Fruit fly (Drosophila melanogaster) whole organism, embryonic: ENCODE measurements around the gene Rh5.

ENCODE experiments used
- Aef1 ChIP-seq: fragments of 200-800 bp; sonication (Bioruptor generic); IDR thresholded peaks from 3 replicates; pipeline ENCODE4 v1.3.6; 2022; ENCODE audit warnings: missing biosample characterization, missing genetic modification characterization
- CG1024 ChIP-seq: fragments of 200-800 bp; sonication (Bioruptor generic); IDR thresholded peaks from 2 replicates; pipeline ENCODE4 v1.3.6; 2022; ENCODE audit warnings: missing biosample characterization, missing genetic modification characterization
- CG10654 ChIP-seq: fragments of 200-800 bp; sonication (Bioruptor generic); optimal IDR thresholded peaks from 2 replicates; lab custom pipeline; 2016; ENCODE audit warnings: missing biosample characterization, missing genetic modification characterization
- CG13424 ChIP-seq: fragments of 200-800 bp; sonication (Bioruptor generic); optimal IDR thresholded peaks from 2 replicates; lab custom pipeline; 2019; ENCODE audit warnings: missing biosample characterization, mild to moderate bottlenecking, missing genetic modification characterization, moderate library complexity
- CG13624 ChIP-seq: fragments of 200-800 bp; sonication (Bioruptor generic); optimal IDR thresholded peaks from 2 replicates; lab custom pipeline; 2016; ENCODE audit warnings: missing biosample characterization, missing genetic modification characterization
- CG1647 ChIP-seq: fragments of 200-800 bp; sonication (Bioruptor generic); optimal IDR thresholded peaks from 3 replicates; lab custom pipeline; 2016; ENCODE audit warnings: missing biosample characterization, missing genetic modification characterization
- CG18619 ChIP-seq: fragments of 200-800 bp; sonication (Bioruptor generic); optimal IDR thresholded peaks from 3 replicates; lab custom pipeline; 2017; ENCODE audit warnings: missing biosample characterization, mild to moderate bottlenecking, missing genetic modification characterization
- CG2116 ChIP-seq: fragments of 200-800 bp; sonication (Bioruptor generic); optimal IDR thresholded peaks from 3 replicates; lab custom pipeline; 2018; ENCODE audit warnings: missing biosample characterization, mild to moderate bottlenecking, missing genetic modification characterization
- CG2129 ChIP-seq: fragments of 200-800 bp; sonication (Bioruptor generic); IDR thresholded peaks from 2 replicates; pipeline ENCODE4 v1.3.6; 2022; ENCODE audit warnings: missing biosample characterization, missing genetic modification characterization; ENCODE audit not compliant: partially characterized antibody
- CG4282 ChIP-seq: fragments of 200-800 bp; sonication (Bioruptor generic); optimal IDR thresholded peaks from 2 replicates; lab custom pipeline; 2016; ENCODE audit warnings: missing biosample characterization, missing genetic modification characterization
- CG4360 ChIP-seq: fragments of 200-800 bp; sonication (Bioruptor generic); IDR thresholded peaks from 2 replicates; pipeline ENCODE4 v1.3.6; 2022; ENCODE audit warnings: missing biosample characterization, missing genetic modification characterization
- CG6654 ChIP-seq: fragments of 200-800 bp; sonication (Bioruptor generic); optimal IDR thresholded peaks from 2 replicates; lab custom pipeline; 2017; ENCODE audit warnings: missing biosample characterization, mild to moderate bottlenecking, missing genetic modification characterization
- CG7928 ChIP-seq: fragments of 200-800 bp; sonication (Bioruptor generic); optimal IDR thresholded peaks from 2 replicates; lab custom pipeline; 2017; ENCODE audit warnings: missing biosample characterization, mild to moderate bottlenecking, missing genetic modification characterization
- CG8359 ChIP-seq: fragments of 200-800 bp; sonication (Bioruptor generic); optimal IDR thresholded peaks from 2 replicates; lab custom pipeline; 2017; ENCODE audit warnings: missing biosample characterization, mild to moderate bottlenecking, missing genetic modification characterization, borderline replicate concordance
- CHES-1-like ChIP-seq: fragments of 200-800 bp; sonication (Bioruptor generic); optimal IDR thresholded peaks from 2 replicates; lab custom pipeline; 2016; ENCODE audit warnings: missing biosample characterization, missing genetic modification characterization
- CkIIα-i1 ChIP-seq: fragments of 200-800 bp; sonication (Bioruptor generic); IDR thresholded peaks from 2 replicates; pipeline ENCODE4 v1.3.6; 2022; ENCODE audit warnings: missing biosample characterization, missing genetic modification characterization
- D ChIP-seq, 2 experiments: fragments of 200-800 bp in 1 of 2; fragments of >200 bp in 1 of 2; sonication (Bioruptor generic) in 1 of 2; optimal IDR thresholded peaks; 2 replicates in 1 of 2; 3 replicates in 1 of 2; lab custom pipeline; 2017; ENCODE audit warnings: mild to moderate bottlenecking in 1 of 2, missing biosample characterization in 1 of 2, missing genetic modification characterization in 1 of 2, missing genetic modification reagents in 1 of 2
- Dref ChIP-seq: fragments of 200-800 bp; sonication (Bioruptor generic); IDR thresholded peaks from 2 replicates; pipeline ENCODE4 v1.3.6; 2022; ENCODE audit warnings: missing biosample characterization, missing genetic modification characterization
- E2f1 ChIP-seq: fragments of 200-800 bp; sonication (Bioruptor generic); IDR thresholded peaks from 2 replicates; pipeline ENCODE4 v1.3.6; 2022; ENCODE audit warnings: missing biosample characterization, missing genetic modification characterization
- Fer1 ChIP-seq: fragments of 200-800 bp; sonication (Bioruptor generic); optimal IDR thresholded peaks from 2 replicates; lab custom pipeline; 2017; ENCODE audit warnings: missing biosample characterization, mild to moderate bottlenecking, missing genetic modification characterization
- HLHmδ ChIP-seq: fragments of 200-800 bp; sonication (Bioruptor generic); optimal IDR thresholded peaks from 2 replicates; lab custom pipeline; 2018; ENCODE audit warnings: missing biosample characterization, mild to moderate bottlenecking, missing genetic modification characterization, moderate library complexity
- Hr39 ChIP-seq: fragments of >200 bp; optimal IDR thresholded peaks from 2 replicates; lab custom pipeline; 2017
- Nf-YA ChIP-seq: fragments of 200-800 bp; sonication (Bioruptor generic); IDR thresholded peaks from 2 replicates; pipeline ENCODE4 v1.3.6; 2022; ENCODE audit warnings: missing biosample characterization, missing genetic modification characterization
- Nf-YB ChIP-seq: fragments of 200-800 bp; sonication (Bioruptor generic); optimal IDR thresholded peaks from 3 replicates; lab custom pipeline; 2019; ENCODE audit warnings: missing biosample characterization, mild to moderate bottlenecking, missing genetic modification characterization, moderate library complexity
- NfI ChIP-seq: fragments of 200-800 bp; sonication (Bioruptor generic); optimal IDR thresholded peaks from 3 replicates; lab custom pipeline; 2018; ENCODE audit warnings: missing biosample characterization, mild to moderate bottlenecking, missing genetic modification characterization, moderate library complexity
- Poxn ChIP-seq: fragments of 200-800 bp; sonication (Bioruptor generic); IDR thresholded peaks from 2 replicates; pipeline ENCODE4 v1.3.6; 2022; ENCODE audit warnings: missing biosample characterization, missing genetic modification characterization
- Stat92E ChIP-seq, 3 experiments: fragments of >200 bp in 2 of 3; fragments of 200-800 bp in 1 of 3; sonication (Bioruptor generic) in 1 of 3; optimal IDR thresholded peaks; 2 replicates each; lab custom pipeline; 2017 to 2019; ENCODE audit warnings: missing biosample characterization in 3 of 3, missing genetic modification characterization in 3 of 3, mild to moderate bottlenecking in 1 of 3, moderate library complexity in 1 of 3
- az2 ChIP-seq: fragments of 200-800 bp; sonication (Bioruptor generic); optimal IDR thresholded peaks from 3 replicates; lab custom pipeline; 2016; ENCODE audit warnings: missing biosample characterization, missing genetic modification characterization
- chm ChIP-seq: fragments of 200-800 bp; sonication (Bioruptor generic); IDR thresholded peaks from 2 replicates; pipeline ENCODE4 v1.3.6; 2022; ENCODE audit warnings: missing biosample characterization, missing genetic modification characterization
- fd64A ChIP-seq: fragments of 200-800 bp; sonication (Bioruptor generic); optimal IDR thresholded peaks from 3 replicates; lab custom pipeline; 2018; ENCODE audit warnings: missing biosample characterization, mild to moderate bottlenecking, missing genetic modification characterization
- grau ChIP-seq: fragments of 200-800 bp; optimal IDR thresholded peaks from 3 replicates; lab custom pipeline; 2019; ENCODE audit warnings: missing biosample characterization, mild to moderate bottlenecking, missing genetic modification characterization, moderate library complexity
- grn ChIP-seq: fragments of 200-800 bp; sonication (Bioruptor generic); optimal IDR thresholded peaks from 3 replicates; lab custom pipeline; 2017; ENCODE audit warnings: missing biosample characterization, missing genetic modification characterization
- gt ChIP-seq: fragments of 200-800 bp; sonication (Bioruptor generic); IDR thresholded peaks from 2 replicates; pipeline ENCODE4 v1.3.6; 2022; ENCODE audit warnings: missing biosample characterization, missing genetic modification characterization
- knrl ChIP-seq: fragments of 200-800 bp; sonication (Bioruptor generic); IDR thresholded peaks from 3 replicates; pipeline ENCODE4 v1.3.6; 2022; ENCODE audit warnings: missing biosample characterization, missing genetic modification characterization; ENCODE audit not compliant: partially characterized antibody
- mam ChIP-seq: fragments of 200-800 bp; sonication (Bioruptor generic); optimal IDR thresholded peaks from 3 replicates; lab custom pipeline; 2016; ENCODE audit warnings: missing biosample characterization, missing genetic modification characterization
- onecut ChIP-seq: fragments of 200-800 bp; sonication (Bioruptor generic); IDR thresholded peaks from 2 replicates; pipeline ENCODE4 v1.3.6; 2022; ENCODE audit warnings: missing biosample characterization, missing genetic modification characterization
- p53 ChIP-seq: fragments of 200-800 bp; sonication (Bioruptor generic); optimal IDR thresholded peaks from 2 replicates; lab custom pipeline; 2016; ENCODE audit warnings: missing biosample characterization, missing genetic modification characterization
- pho ChIP-seq: fragments of 200-800 bp; sonication (Bioruptor generic); optimal IDR thresholded peaks from 2 replicates; lab custom pipeline; 2016; ENCODE audit warnings: missing biosample characterization, missing genetic modification characterization
- pnt ChIP-seq: fragments of 200-800 bp; sonication (Bioruptor generic); optimal IDR thresholded peaks from 3 replicates; lab custom pipeline; 2016; ENCODE audit warnings: missing biosample characterization, missing genetic modification characterization
- ranshi ChIP-seq: fragments of 200-800 bp; sonication (Bioruptor generic); IDR thresholded peaks from 2 replicates; pipeline ENCODE4 v1.3.6; 2022; ENCODE audit warnings: missing biosample characterization, missing genetic modification characterization
- run ChIP-seq: fragments of 200-800 bp; sonication (Bioruptor generic); optimal IDR thresholded peaks from 3 replicates; lab custom pipeline; 2018; ENCODE audit warnings: missing biosample characterization, mild to moderate bottlenecking, missing genetic modification characterization
- schlank ChIP-seq: fragments of 200-800 bp; sonication (Bioruptor generic); optimal IDR thresholded peaks from 2 replicates; lab custom pipeline; 2018; ENCODE audit warnings: missing biosample characterization, mild to moderate bottlenecking, missing genetic modification characterization
- sd ChIP-seq: fragments of 200-800 bp; sonication (Bioruptor generic); optimal IDR thresholded peaks from 3 replicates; lab custom pipeline; 2018; ENCODE audit warnings: missing biosample characterization, mild to moderate bottlenecking, missing genetic modification characterization, moderate library complexity
- seq ChIP-seq: fragments of 200-800 bp; sonication (Bioruptor generic); IDR thresholded peaks from 2 replicates; pipeline ENCODE4 v1.3.6; 2022; ENCODE audit warnings: missing biosample characterization, missing genetic modification characterization
- slbo ChIP-seq: fragments of 200-800 bp; sonication (Bioruptor generic); IDR thresholded peaks from 2 replicates; pipeline ENCODE4 v1.3.6; 2022; ENCODE audit warnings: missing biosample characterization, missing genetic modification characterization
- sr ChIP-seq: fragments of 200-800 bp; sonication (Bioruptor generic); IDR thresholded peaks from 3 replicates; pipeline ENCODE4 v1.3.6; 2022; ENCODE audit warnings: missing biosample characterization, missing genetic modification characterization
- ssp ChIP-seq: fragments of 200-800 bp; sonication (Bioruptor generic); IDR thresholded peaks from 2 replicates; pipeline ENCODE4 v1.3.6; 2022; ENCODE audit warnings: missing biosample characterization, missing genetic modification characterization
- sug ChIP-seq: fragments of 200-800 bp; optimal IDR thresholded peaks from 2 replicates; lab custom pipeline; 2019; ENCODE audit warnings: missing biosample characterization, mild to moderate bottlenecking, missing genetic modification characterization, moderate library complexity
- tin ChIP-seq: fragments of 200-800 bp; sonication (Bioruptor generic); optimal IDR thresholded peaks from 3 replicates; lab custom pipeline; 2016; ENCODE audit warnings: missing biosample characterization, missing genetic modification characterization
- tx ChIP-seq: fragments of 200-800 bp; sonication (Bioruptor generic); optimal IDR thresholded peaks from 2 replicates; lab custom pipeline; 2016; ENCODE audit warnings: missing biosample characterization, missing genetic modification characterization
- wek ChIP-seq: fragments of 200-800 bp; sonication (Bioruptor generic); optimal IDR thresholded peaks from 3 replicates; lab custom pipeline; 2018; ENCODE audit warnings: missing biosample characterization, mild to moderate bottlenecking, missing genetic modification characterization, moderate library complexity
- wor ChIP-seq: fragments of 200-800 bp; sonication (Bioruptor generic); IDR thresholded peaks from 2 replicates; pipeline ENCODE4 v1.3.6; 2022; ENCODE audit warnings: missing biosample characterization, missing genetic modification characterization

The Rh5 gene

dm6 chr2L:12007331-12007791 lies 592 bp upstream of the Rh5 start (continued):
- peak; percentile 28 for TF ChIP-seq pho (GFP tag; lab: Kevin White, UChicago)
- peak; percentile 100 for TF ChIP-seq CG8359 (GFP tag; lab: Kevin White, UChicago)
- TF ChIP-seq CkIIα-i1 (GFP tag; lab: Robert Waterston, UW): no peak
- TF ChIP-seq Fer1: peak; percentile 79
- peak; percentile 100 for TF ChIP-seq p53 (GFP tag; lab: Kevin White, UChicago)
- no peak for TF ChIP-seq Hr39
- TF ChIP-seq seq (GFP tag; lab: Robert Waterston, UW): no peak
- TF ChIP-seq CG4282 (GFP tag; lab: Kevin White, UChicago): no peak
- peak; percentile 100 for TF ChIP-seq sd
- no peak for TF ChIP-seq slbo (GFP tag; lab: Robert Waterston, UW)
- no peak for TF ChIP-seq E2f1 (GFP tag; lab: Robert Waterston, UW)
- TF ChIP-seq CG18619 (GFP tag; lab: Kevin White, UChicago): peak; percentile 29
- TF ChIP-seq pnt (GFP tag; lab: Kevin White, UChicago): no peak
- peak; percentile 24 for TF ChIP-seq CG1647 (GFP tag; lab: Kevin White, UChicago)
- peak; percentile 74 for TF ChIP-seq CG13624
- TF ChIP-seq Nf-YB: peak; percentile 94
- TF ChIP-seq Nf-YA: no peak
- no peak for TF ChIP-seq sr (GFP tag; lab: Robert Waterston, UW)
- peak; percentile 55 for TF ChIP-seq grau
- no peak for TF ChIP-seq Dref
- peak; percentile 12 for TF ChIP-seq mam (GFP tag; lab: Kevin White, UChicago)
- TF ChIP-seq ranshi: no peak
- peak; percentile 5 for TF ChIP-seq grn (GFP tag; lab: Kevin White, UChicago)
- TF ChIP-seq tx: no peak
- peak; percentile 2 for TF ChIP-seq tin (GFP tag; lab: Kevin White, UChicago)
- no peak for TF ChIP-seq chm (GFP tag; lab: Robert Waterston, UW)
- TF ChIP-seq D (optimal IDR thresholded peaks at IDR 0.05; lab: Kevin White, UChicago): peak; percentile 97
- TF ChIP-seq D (GFP tag; optimal IDR thresholded peaks at IDR 0.05; lab: Kevin White, UChicago): peak; percentile 5
- TF ChIP-seq CG6654: no peak
- no peak for TF ChIP-seq CG2116
- no peak for TF ChIP-seq knrl
- TF ChIP-seq Aef1 (GFP tag; lab: Robert Waterston, UW): no peak
- peak; percentile 75 for TF ChIP-seq NfI (GFP tag; lab: Kevin White, UChicago)
- TF ChIP-seq CG7928: peak; percentile 36
- TF ChIP-seq CG1024 (GFP tag; lab: Robert Waterston, UW): no peak
- no peak for TF ChIP-seq wor
- no peak for TF ChIP-seq az2 (GFP tag; lab: Kevin White, UChicago)
- peak; percentile 62 for TF ChIP-seq fd64A (GFP tag; lab: Kevin White, UChicago)
- TF ChIP-seq CG10654: no peak
- TF ChIP-seq CHES-1-like: peak; percentile 45
- peak; percentile 96 for TF ChIP-seq HLHmδ (GFP tag; lab: Kevin White, UChicago)
- TF ChIP-seq onecut: peak; percentile 92
- no peak for TF ChIP-seq gt (GFP tag; lab: Robert Waterston, UW)
- TF ChIP-seq run (tag; lab: Kevin White, UChicago): peak; percentile 89
- no peak for TF ChIP-seq CG2129 (GFP tag; lab: Robert Waterston, UW)
- TF ChIP-seq wek (GFP tag; lab: Kevin White, UChicago): peak; percentile 58
- TF ChIP-seq CG4360 (GFP tag; lab: Robert Waterston, UW): no peak
- no peak for TF ChIP-seq Poxn (GFP tag; lab: Robert Waterston, UW)
- peak in 1 of 3 experiments; percentile 97 for TF ChIP-seq Stat92E (GFP tag; optimal IDR thresholded peaks at IDR 0.05; lab: Kevin White, UChicago)
- TF ChIP-seq CG13424 (tag; lab: Kevin White, UChicago): peak; percentile 19
- TF ChIP-seq schlank (tag; lab: Kevin White, UChicago): no peak
- no peak for TF ChIP-seq ssp (GFP tag; lab: Robert Waterston, UW)
- peak; percentile 93 for TF ChIP-seq sug
